Worm (Caenorhabditis elegans) whole organism, late embryonic: Measurements from ENCODE around the gene srz-16.

Source experiments
- K09A11.1 ChIP-seq: sonication (generic microtip); optimal IDR thresholded peaks from 2 replicates; lab custom pipeline; 2017; ENCODE audit warnings: antibody characterized with exemption, mild to moderate bottlenecking, missing genetic modification characterization, missing compliant biosample characterization; ENCODE audit not compliant: insufficient read depth
- ceh-14 ChIP-seq: sonication (generic microtip); optimal IDR thresholded peaks from 2 replicates; lab custom pipeline; 2016; ENCODE audit warnings: missing genotype, missing genetic modification characterization, missing compliant biosample characterization
- che-1 ChIP-seq: sonication (generic microtip); optimal IDR thresholded peaks from 2 replicates; lab custom pipeline; 2016; ENCODE audit warnings: mild to moderate bottlenecking, missing genetic modification characterization, missing compliant biosample characterization
- ets-4 ChIP-seq: sonication (generic microtip); optimal IDR thresholded peaks from 2 replicates; lab custom pipeline; 2016; ENCODE audit warnings: missing genetic modification characterization, missing compliant biosample characterization
- gmeb-2 ChIP-seq: sonication (generic microtip); optimal IDR thresholded peaks from 2 replicates; lab custom pipeline; 2016; ENCODE audit warnings: missing genetic modification characterization, inconsistent platforms, missing compliant biosample characterization
- hlh-13 ChIP-seq: fragments of 200-800 bp; sonication (Bioruptor generic); optimal IDR thresholded peaks from 2 replicates; lab custom pipeline; 2018; ENCODE audit warnings: mild to moderate bottlenecking, missing genetic modification characterization, missing compliant biosample characterization
- lim-6 ChIP-seq: sonication (generic microtip); optimal IDR thresholded peaks from 2 replicates; lab custom pipeline; 2016; ENCODE audit warnings: missing genetic modification characterization, missing compliant biosample characterization
- lin-11 ChIP-seq: fragments of 200-800 bp; sonication (Bioruptor generic); optimal IDR thresholded peaks from 2 replicates; lab custom pipeline; 2018; ENCODE audit warnings: mild to moderate bottlenecking, missing genetic modification characterization, missing compliant biosample characterization
- nfya-1 ChIP-seq: sonication (generic microtip); optimal IDR thresholded peaks from 2 replicates; lab custom pipeline; 2017; ENCODE audit warnings: missing genetic modification characterization, mild to moderate bottlenecking, missing compliant biosample characterization, antibody characterized with exemption, moderate library complexity
- pha-4 ChIP-seq: fragments of 150-350 bp; optimal IDR thresholded peaks from 2 replicates; lab custom pipeline; 2018; ENCODE audit warnings: missing biosample characterization, missing genetic modification reagents, missing genetic modification characterization
- pros-1 ChIP-seq: fragments of 150-350 bp; optimal IDR thresholded peaks from 2 replicates; lab custom pipeline; 2014; ENCODE audit warnings: missing biosample characterization, missing genetic modification reagents, missing genetic modification characterization
- sox-4 ChIP-seq: sonication (generic microtip); optimal IDR thresholded peaks from 2 replicates; lab custom pipeline; 2017; ENCODE audit warnings: mild to moderate bottlenecking, missing genetic modification characterization, inconsistent platforms, missing compliant biosample characterization
- tbx-7 ChIP-seq: sonication (generic microtip); optimal IDR thresholded peaks from 2 replicates; lab custom pipeline; 2016; ENCODE audit warnings: missing genotype, missing genetic modification characterization, missing compliant biosample characterization

- TF ChIP-seq gmeb-2 = no peak
- no peak for TF ChIP-seq pha-4 (tag; lab: Kevin White, UChicago)
- TF ChIP-seq lim-6 (tag; lab: Kevin White, UChicago) = no peak
- no peak for TF ChIP-seq hlh-13 (GFP tag; lab: Kevin White, UChicago)
- no peak for TF ChIP-seq lin-11 (tag; lab: Kevin White, UChicago)
- TF ChIP-seq pros-1 = no peak
- TF ChIP-seq ets-4 = no peak
- TF ChIP-seq K09A11.1 (tag; lab: Kevin White, UChicago) = no peak
- TF ChIP-seq tbx-7 (tag; lab: Kevin White, UChicago) = no peak
- TF ChIP-seq nfya-1 (tag; lab: Kevin White, UChicago) = no peak
- TF ChIP-seq ceh-14 (tag; lab: Kevin White, UChicago) = no peak
- TF ChIP-seq che-1 (tag; lab: Kevin White, UChicago) = no peak
- no peak for TF ChIP-seq sox-4
These were observed 16.6 kb upstream of the srz-16 start, which contains the start of gene fbxa-113 for ce11 chrV:20203085-20203484.
